Fruit fly (Drosophila melanogaster): ENCODE measurements around the gene CG5895.

Gene CG5895

DNA sequence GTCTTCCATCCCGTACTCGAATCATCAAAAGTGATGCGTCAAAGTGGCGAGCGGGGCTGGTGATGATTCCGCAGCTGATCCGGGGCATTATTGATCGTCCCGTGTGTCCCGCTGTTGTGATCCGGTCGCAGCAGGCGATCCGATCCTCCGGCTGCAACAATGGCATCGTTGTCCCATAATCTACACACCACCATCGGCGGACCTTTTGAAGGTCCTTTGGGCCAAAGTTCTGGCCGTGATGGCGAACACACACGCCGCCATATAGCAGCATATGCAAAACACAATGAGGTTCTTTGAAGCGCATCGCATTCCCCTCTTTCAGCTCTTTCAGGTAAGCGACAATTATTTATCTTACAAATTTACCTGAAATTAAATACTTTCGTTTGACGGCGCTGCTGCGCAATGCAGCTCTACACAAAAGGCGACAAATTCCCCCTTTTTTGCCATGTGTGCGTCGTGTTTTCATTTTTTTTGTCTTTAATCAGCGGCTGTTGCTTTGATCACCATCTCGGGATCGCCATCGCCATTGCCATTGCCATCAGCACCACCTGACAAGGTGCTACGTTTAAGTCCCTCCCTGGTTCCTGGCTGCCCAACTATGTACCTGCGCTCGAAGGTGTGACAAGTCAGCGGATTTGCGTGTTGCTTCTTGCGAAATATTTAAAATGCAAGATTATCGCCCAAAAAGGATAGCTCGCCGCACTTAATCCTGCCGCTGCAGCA is 17.6 kb upstream of the CG5895 start:
- TF ChIP-seq CG9948 (tag; optimal IDR thresholded peaks at IDR 0.05) (no peak), Snoo (tag; optimal IDR thresholded peaks at IDR 0.05) (no peak), CG13204 (GFP tag; optimal IDR thresholded peaks at IDR 0.05) (no peak), gl (tag; optimal IDR thresholded peaks at IDR 0.05) (no peak), Ets98B (GFP tag; IDR thresholded peaks at IDR 0.05) (no peak), CG32121 (GFP tag; IDR thresholded peaks at IDR 0.05) (no peak), CG12605 (GFP tag; IDR thresholded peaks at IDR 0.05) (no peak), CG17806 (tag; optimal IDR thresholded peaks at IDR 0.05) (no peak), rn (GFP tag; IDR thresholded peaks at IDR 0.05) (no peak), D1 (tag; optimal IDR thresholded peaks at IDR 0.05) (no peak), CG8301 (tag; optimal IDR thresholded peaks at IDR 0.05) (no peak), CG8159 (tag; optimal IDR thresholded peaks at IDR 0.05) (no peak), Pif1A (GFP tag; optimal IDR thresholded peaks at IDR 0.05) (no peak), Pif1B (GFP tag; optimal IDR thresholded peaks at IDR 0.05) (no peak), CG14655 (GFP tag; optimal IDR thresholded peaks at IDR 0.05) (no peak), CG34367 (tag; optimal IDR thresholded peaks at IDR 0.05) (no peak), CG4496 (GFP tag; IDR thresholded peaks at IDR 0.05) (no peak), CG15710 (tag; optimal IDR thresholded peaks at IDR 0.05) (no peak)

DNA sequence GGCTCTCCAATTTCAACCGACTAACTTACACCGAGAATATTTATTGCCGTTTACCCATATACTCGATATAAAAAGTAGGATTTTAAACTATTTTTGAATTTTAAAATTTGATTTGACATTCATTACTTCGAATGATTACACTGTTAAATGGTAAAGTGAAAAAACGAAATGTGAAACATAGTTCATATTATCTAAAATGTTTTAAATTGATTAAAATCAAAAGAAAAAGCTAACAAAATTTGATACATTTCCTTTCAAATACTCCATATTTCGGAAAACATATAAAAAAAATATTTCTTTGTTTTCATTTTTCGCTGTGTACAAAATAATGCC is 17.1 kb upstream of the CG5895 start:
- TF ChIP-seq CG8301 (tag; optimal IDR thresholded peaks at IDR 0.05), result peak; percentile 30
- TF ChIP-seq fd96Ca (GFP tag; IDR thresholded peaks at IDR 0.05), result no peak
- peak; percentile 42 for TF ChIP-seq CG8159 (tag; optimal IDR thresholded peaks at IDR 0.05)
- peak; percentile 8 for TF ChIP-seq CG9948 (tag; optimal IDR thresholded peaks at IDR 0.05)
- TF ChIP-seq CG14655 (GFP tag; optimal IDR thresholded peaks at IDR 0.05), result peak; percentile 31
- no peak for TF ChIP-seq Ets98B (GFP tag; IDR thresholded peaks at IDR 0.05)

DNA sequence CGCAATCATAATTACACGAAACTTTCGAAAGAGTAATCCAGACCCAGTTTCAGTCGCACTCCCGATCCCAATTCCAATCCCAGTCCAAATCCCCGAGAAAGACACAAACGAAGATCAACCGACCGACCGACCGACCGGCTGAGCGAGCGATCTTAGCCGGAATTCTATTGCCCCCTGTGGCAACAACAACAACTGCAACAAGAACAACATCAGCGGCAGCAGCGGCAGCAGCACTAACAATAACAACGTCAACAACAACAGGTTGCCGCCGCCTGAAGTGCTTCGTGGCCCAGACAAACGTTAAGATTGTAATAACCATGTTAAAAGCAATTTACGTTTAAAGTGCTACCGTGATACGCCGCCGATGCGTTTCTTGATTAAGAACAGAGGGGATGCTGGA is 16.6 kb upstream of the CG5895 start:
- no peak for TF ChIP-seq EcR (GFP tag; optimal IDR thresholded peaks at IDR 0.05)
- no peak for TF ChIP-seq CG12605 (GFP tag; IDR thresholded peaks at IDR 0.05)
- no peak for TF ChIP-seq CG32121 (GFP tag; IDR thresholded peaks at IDR 0.05)
- TF ChIP-seq Pif1B (GFP tag; optimal IDR thresholded peaks at IDR 0.05), result no peak
- TF ChIP-seq CG13204 (GFP tag; optimal IDR thresholded peaks at IDR 0.05), result peak; percentile 37
- no peak for TF ChIP-seq CG9948 (tag; optimal IDR thresholded peaks at IDR 0.05)
- 0 out of 3 replicates have a peak, but pooled peaks have one; percentile 21 for TF ChIP-seq CG4496 (GFP tag; IDR thresholded peaks at IDR 0.05)
- TF ChIP-seq CG14655 (GFP tag; optimal IDR thresholded peaks at IDR 0.05), result no peak
- no peak for TF ChIP-seq CG15710 (tag; optimal IDR thresholded peaks at IDR 0.05)
- no peak for TF ChIP-seq CG17806 (tag; optimal IDR thresholded peaks at IDR 0.05)
- TF ChIP-seq CG8159 (tag; optimal IDR thresholded peaks at IDR 0.05), result no peak
- TF ChIP-seq Pif1A (GFP tag; optimal IDR thresholded peaks at IDR 0.05), result no peak
- no peak for TF ChIP-seq CG8301 (tag; optimal IDR thresholded peaks at IDR 0.05)
- TF ChIP-seq D1 (tag; optimal IDR thresholded peaks at IDR 0.05), result no peak
- TF ChIP-seq Ets98B (GFP tag; IDR thresholded peaks at IDR 0.05), result no peak

- TF ChIP-seq Snoo (tag; optimal IDR thresholded peaks at IDR 0.05), result peak; percentile 15
- no peak for TF ChIP-seq CG15710 (tag; optimal IDR thresholded peaks at IDR 0.05)
- TF ChIP-seq fd96Ca (GFP tag; IDR thresholded peaks at IDR 0.05), result no peak
- no peak for TF ChIP-seq CG32121 (GFP tag; IDR thresholded peaks at IDR 0.05)
- peak; percentile 45 for TF ChIP-seq CG9948 (tag; optimal IDR thresholded peaks at IDR 0.05)
- peak; percentile 75 for TF ChIP-seq CG14655 (GFP tag; optimal IDR thresholded peaks at IDR 0.05)
- peak; percentile 59 for TF ChIP-seq CG8301 (tag; optimal IDR thresholded peaks at IDR 0.05)
- TF ChIP-seq CG8159 (tag; optimal IDR thresholded peaks at IDR 0.05), result peak; percentile 33
- no peak for TF ChIP-seq D1 (tag; optimal IDR thresholded peaks at IDR 0.05)
- peak; percentile 6 for TF ChIP-seq CG17806 (tag; optimal IDR thresholded peaks at IDR 0.05)
- TF ChIP-seq CG10348 (GFP tag; IDR thresholded peaks at IDR 0.05), result no peak
- no peak for TF ChIP-seq CG12605 (GFP tag; IDR thresholded peaks at IDR 0.05)
These were observed 15.9 kb upstream of the CG5895 start for dm6 chr3L:16019144-16020006.

- TF ChIP-seq CG17806 (tag; optimal IDR thresholded peaks at IDR 0.05), result peak; percentile 55
- TF ChIP-seq CG34367 (tag; optimal IDR thresholded peaks at IDR 0.05), result peak; percentile 31
- no peak for TF ChIP-seq CG13204 (GFP tag; optimal IDR thresholded peaks at IDR 0.05)
- TF ChIP-seq CG8301 (tag; optimal IDR thresholded peaks at IDR 0.05), result peak; percentile 68
- peak; percentile 43 for TF ChIP-seq CG9948 (tag; optimal IDR thresholded peaks at IDR 0.05)
- no peak for TF ChIP-seq EcR (GFP tag; optimal IDR thresholded peaks at IDR 0.05)
- TF ChIP-seq CG14655 (GFP tag; optimal IDR thresholded peaks at IDR 0.05), result peak; percentile 66
- no peak for TF ChIP-seq rn (GFP tag; IDR thresholded peaks at IDR 0.05)
- TF ChIP-seq CG32121 (GFP tag; IDR thresholded peaks at IDR 0.05), result no peak
- TF ChIP-seq fd96Ca (GFP tag; IDR thresholded peaks at IDR 0.05), result peak; percentile 60; the same call in 2 of the 3 replicates
- TF ChIP-seq CG8159 (tag; optimal IDR thresholded peaks at IDR 0.05), result peak; percentile 58
- peak; percentile 40; the same call in 1 of the 2 replicates for TF ChIP-seq Ets98B (GFP tag; IDR thresholded peaks at IDR 0.05)
- no peak for TF ChIP-seq CG10348 (GFP tag; IDR thresholded peaks at IDR 0.05)
- TF ChIP-seq CG12605 (GFP tag; IDR thresholded peaks at IDR 0.05), result no peak
- TF ChIP-seq CG15710 (tag; optimal IDR thresholded peaks at IDR 0.05), result peak; percentile 44
- peak; percentile 51; the same call in 1 of the 3 replicates for TF ChIP-seq CG4496 (GFP tag; IDR thresholded peaks at IDR 0.05)
- TF ChIP-seq D1 (tag; optimal IDR thresholded peaks at IDR 0.05), result no peak
- TF ChIP-seq Pif1B (GFP tag; optimal IDR thresholded peaks at IDR 0.05), result peak; percentile 40
- peak; percentile 61 for TF ChIP-seq Pif1A (GFP tag; optimal IDR thresholded peaks at IDR 0.05)
- TF ChIP-seq Snoo (tag; optimal IDR thresholded peaks at IDR 0.05), result no peak
- TF ChIP-seq gl (tag; optimal IDR thresholded peaks at IDR 0.05), result no peak
These were observed 14.1 kb upstream of the CG5895 start for dm6 chr3L:16021064-16021683.

Data from whole organism, pupa.